ENCODE assay signal across 1 worm cellular context in genomic region chrII:506069-506468, ce11.
A peak's percentile ranks its signal among the peaks of the same experiment; 100 is the strongest.
TF ChIP-seq lines count a peak whose summit lies in the region.

No protein-coding gene starts in this region.

TF ChIP-seq in whole organism, L1 larva, 84 proteins besides CTCF, POLR2A, EP300 and RAD21 (continued from another document):
- TF ChIP-seq ceh-88 (GFP tag; IDR thresholded peaks at IDR 0.05; lab: Robert Waterston, UW) (no peak), nhr-85 (tag; lab: Kevin White, UChicago) (peak; percentile 90), dsc-1 (tag; optimal IDR thresholded peaks at IDR 0.05; lab: Kevin White, UChicago) (peak; percentile 73), C04F5.9 (tag; optimal IDR thresholded peaks at IDR 0.05; lab: Kevin White, UChicago) (peak; percentile 42), nhr-12 (tag; optimal IDR thresholded peaks at IDR 0.05; lab: Kevin White, UChicago) (no peak), nhr-76 (tag; optimal IDR thresholded peaks at IDR 0.05; lab: Kevin White, UChicago) (no peak), sox-4 (tag; optimal IDR thresholded peaks at IDR 0.05; lab: Kevin White, UChicago) (peak; percentile 45), ceh-8 (GFP tag; optimal IDR thresholded peaks at IDR 0.05; lab: Kevin White, UChicago) (peak; percentile 46), nhr-47 (tag; optimal IDR thresholded peaks at IDR 0.05; lab: Kevin White, UChicago) (peak; percentile 88), lin-14 (GFP tag; optimal IDR thresholded peaks at IDR 0.05; lab: Kevin White, UChicago) (peak; percentile 64), lir-3 (tag; optimal IDR thresholded peaks at IDR 0.05; lab: Kevin White, UChicago; ENCODE audit: poor library complexity) (peak; percentile 65), ztf-11 (tag; optimal IDR thresholded peaks at IDR 0.05; lab: Kevin White, UChicago) (peak in 1 of 2 experiments; percentile 36), efl-1 (optimal IDR thresholded peaks at IDR 0.05; lab: Kevin White, UChicago) (peak; percentile 86 to 91), efl-1 (GFP tag; optimal IDR thresholded peaks at IDR 0.05 in 1 of 2; lab: Kevin White, UChicago) (peak; percentile 62 to 98), lin-15B (tag; optimal IDR thresholded peaks at IDR 0.05; lab: Kevin White, UChicago) (no peak), dpl-1 (GFP tag; optimal IDR thresholded peaks at IDR 0.05; lab: Kevin White, UChicago) (peak; percentile 55 to 72 (median 66)), hlh-4 (tag; optimal IDR thresholded peaks at IDR 0.05; lab: Kevin White, UChicago) (no peak), unc-30 (tag; optimal IDR thresholded peaks at IDR 0.05; lab: Kevin White, UChicago) (no peak), ceh-63 (GFP tag; optimal IDR thresholded peaks at IDR 0.05; lab: Kevin White, UChicago) (no peak), elt-2 (tag; optimal IDR thresholded peaks at IDR 0.05; lab: Kevin White, UChicago) (peak; percentile 57), grh-1 (GFP tag; IDR thresholded peaks at IDR 0.05; lab: Robert Waterston, UW) (peak; percentile 73), fkh-4 (tag; optimal IDR thresholded peaks at IDR 0.05; lab: Kevin White, UChicago; ENCODE audit: borderline replicate concordance) (no peak), nhr-237 (tag; optimal IDR thresholded peaks at IDR 0.05; lab: Kevin White, UChicago) (no peak), lin-13 (GFP tag; optimal IDR thresholded peaks at IDR 0.05; lab: Kevin White, UChicago) (peak; percentile 22), ceh-90 (tag; optimal IDR thresholded peaks at IDR 0.05; lab: Kevin White, UChicago) (peak; percentile 27), lsy-2 (tag; optimal IDR thresholded peaks at IDR 0.05; lab: Kevin White, UChicago) (peak; percentile 64 to 75), nhr-20 (tag; optimal IDR thresholded peaks at IDR 0.05; lab: Kevin White, UChicago) (peak; percentile 76), blmp-1 (tag; optimal IDR thresholded peaks at IDR 0.05; lab: Kevin White, UChicago) (peak; percentile 9), efl-3 (GFP tag; optimal IDR thresholded peaks at IDR 0.05; lab: Kevin White, UChicago) (no peak), vab-15 (tag; optimal IDR thresholded peaks at IDR 0.05; lab: Kevin White, UChicago) (no peak), nhr-90 (tag; optimal IDR thresholded peaks at IDR 0.05; lab: Kevin White, UChicago; ENCODE audit: poor library complexity) (peak; percentile 84), alr-1 (tag; optimal IDR thresholded peaks at IDR 0.05; lab: Kevin White, UChicago; ENCODE audit: borderline replicate concordance) (no peak), skn-1 (tag; optimal IDR thresholded peaks at IDR 0.05; lab: Kevin White, UChicago) (peak; percentile 5), pqm-1 (tag; optimal IDR thresholded peaks at IDR 0.05; lab: Kevin White, UChicago) (no peak), mef-2 (tag; optimal IDR thresholded peaks at IDR 0.05; lab: Kevin White, UChicago) (no peak), nhr-71 (tag; optimal IDR thresholded peaks at IDR 0.05; lab: Kevin White, UChicago) (peak; percentile 83), mep-1 (tag; optimal IDR thresholded peaks at IDR 0.05; lab: Kevin White, UChicago) (no peak), elt-3 (tag; optimal IDR thresholded peaks at IDR 0.05; lab: Kevin White, UChicago) (no peak), nhr-77 (tag; optimal IDR thresholded peaks at IDR 0.05; lab: Kevin White, UChicago) (no peak), fos-1 (tag; optimal IDR thresholded peaks at IDR 0.05; lab: Kevin White, UChicago) (no peak), fkh-10 (GFP tag; optimal IDR thresholded peaks at IDR 0.05; lab: Kevin White, UChicago) (peak; percentile 6), pax-3 (tag; optimal IDR thresholded peaks at IDR 0.05; lab: Kevin White, UChicago) (peak; percentile 54), tlp-1 (tag; optimal IDR thresholded peaks at IDR 0.05; lab: Kevin White, UChicago) (no peak), lin-35 (GFP tag; optimal IDR thresholded peaks at IDR 0.05; lab: Kevin White, UChicago) (peak; percentile 64 to 84), jun-1 (tag; optimal IDR thresholded peaks at IDR 0.05; lab: Kevin White, UChicago) (no peak), aly-2 (tag; optimal IDR thresholded peaks at IDR 0.05; lab: Kevin White, UChicago) (no peak), zag-1 (tag; optimal IDR thresholded peaks at IDR 0.05; lab: Kevin White, UChicago) (no peak), tbx-2 (tag; optimal IDR thresholded peaks at IDR 0.05; lab: Kevin White, UChicago) (peak; percentile 81), C34B4.2 (tag; optimal IDR thresholded peaks at IDR 0.05; lab: Kevin White, UChicago) (no peak), egl-13 (tag; optimal IDR thresholded peaks at IDR 0.05; lab: Kevin White, UChicago) (peak; percentile 44), unc-98 (GFP tag; IDR thresholded peaks at IDR 0.05; lab: Robert Waterston, UW) (no peak), F16B12.6 (tag; optimal IDR thresholded peaks at IDR 0.05; lab: Kevin White, UChicago) (no peak), xbp-1 (tag; optimal IDR thresholded peaks at IDR 0.05; lab: Kevin White, UChicago) (peak; percentile 69), C16A3.4 (tag; optimal IDR thresholded peaks at IDR 0.05; lab: Kevin White, UChicago) (no peak), zip-4 (GFP tag; optimal IDR thresholded peaks at IDR 0.05; lab: Kevin White, UChicago) (peak; percentile 40), sup-37 (GFP tag; optimal IDR thresholded peaks at IDR 0.05; lab: Kevin White, UChicago) (peak; percentile 47), hlh-17 (GFP tag; optimal IDR thresholded peaks at IDR 0.05; lab: Kevin White, UChicago; ENCODE audit: borderline replicate concordance) (no peak), mab-9 (GFP tag; IDR thresholded peaks at IDR 0.05; lab: Robert Waterston, UW) (peak; percentile 55; the same call in 1 of the 2 replicates), pag-3 (tag; optimal IDR thresholded peaks at IDR 0.05; lab: Kevin White, UChicago; ENCODE audit: borderline replicate concordance, insufficient read depth) (no peak), ztf-4 (tag; optimal IDR thresholded peaks at IDR 0.05; lab: Kevin White, UChicago) (peak; percentile 19), snu-23 (GFP tag; optimal IDR thresholded peaks at IDR 0.05; lab: Kevin White, UChicago) (peak; percentile 79), snpc-4 (tag; optimal IDR thresholded peaks at IDR 0.05; lab: Kevin White, UChicago) (no peak), hpl-2 (GFP tag; optimal IDR thresholded peaks at IDR 0.05; lab: Kevin White, UChicago) (peak; percentile 35), ces-1 (GFP tag; optimal IDR thresholded peaks at IDR 0.05; lab: Kevin White, UChicago) (no peak), rnt-1 (tag; optimal IDR thresholded peaks at IDR 0.05; lab: Kevin White, UChicago) (peak; percentile 84), lin-39 (tag; optimal IDR thresholded peaks at IDR 0.05; lab: Kevin White, UChicago) (peak; percentile 46)
TF ChIP-seq in whole organism, L1 larva: peak in this region for 44.
